Worm (Caenorhabditis elegans) whole organism, midembryonic: ENCODE data around the gene col-130.

Experiments used
- T22C8.4 ChIP-seq: fragments of 200-800 bp; sonication (Bioruptor generic); IDR thresholded peaks from 2 replicates; pipeline ENCODE4 v1.3.6; 2022; ENCODE audit warnings: missing genetic modification characterization, missing compliant biosample characterization
- cog-1 ChIP-seq: sonication (generic microtip); optimal IDR thresholded peaks from 2 replicates; lab custom pipeline; 2016; ENCODE audit warnings: missing genetic modification characterization, missing compliant biosample characterization
- flt-1 ChIP-seq: fragments of 200-800 bp; sonication (Bioruptor generic); IDR thresholded peaks from 2 replicates; pipeline ENCODE4 v1.3.6; 2022; ENCODE audit warnings: missing genetic modification characterization, missing compliant biosample characterization
- med-1 ChIP-seq: sonication (generic microtip); optimal IDR thresholded peaks from 2 replicates; lab custom pipeline; 2017; ENCODE audit warnings: missing genetic modification characterization, mild to moderate bottlenecking, missing compliant biosample characterization, antibody characterized with exemption, missing genetic modification reagents; ENCODE audit not compliant: insufficient read depth
- ref-1 ChIP-seq: fragments of 200-800 bp; sonication (Bioruptor generic); conservative IDR thresholded peaks from 2 replicates; pipeline ENCODE4 v1.3.6; 2022; ENCODE audit warnings: missing genetic modification reagents, missing genetic modification characterization, missing compliant biosample characterization
- tab-1 ChIP-seq: fragments of 200-800 bp; sonication (Bioruptor generic); IDR thresholded peaks from 2 replicates; pipeline ENCODE4 v1.3.6; 2022; ENCODE audit warnings: missing genetic modification characterization, missing compliant biosample characterization
- ztf-23 ChIP-seq: fragments of 200-800 bp; sonication (Bioruptor generic); IDR thresholded peaks from 2 replicates; pipeline ENCODE4 v1.3.6; 2022; ENCODE audit warnings: missing genetic modification reagents, missing genetic modification characterization, missing compliant biosample characterization
- ztf-29 ChIP-seq: fragments of 200-800 bp; sonication (Bioruptor generic); IDR thresholded peaks from 2 replicates; pipeline ENCODE4 v1.3.6; 2022; ENCODE audit warnings: missing genetic modification reagents, missing genetic modification characterization, missing compliant biosample characterization

DNA sequence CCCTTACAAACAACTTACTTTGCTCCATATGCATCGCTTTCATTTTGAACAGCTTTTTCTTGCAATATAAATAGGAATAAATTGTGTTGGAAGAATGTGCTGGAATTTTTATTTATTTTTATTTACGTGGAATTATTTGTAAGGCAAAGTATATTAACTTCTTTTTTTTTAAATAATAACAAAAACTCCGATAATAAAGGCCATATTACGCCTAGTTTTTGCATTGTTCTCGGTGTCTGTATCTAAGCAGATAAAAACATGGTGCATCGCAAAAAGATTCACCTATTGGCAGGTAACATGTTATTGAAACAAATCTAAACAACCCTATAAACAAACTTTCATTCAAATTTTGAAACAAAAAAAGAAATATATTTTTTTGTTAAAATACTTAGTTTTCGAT, 35.1 kb upstream of the col-130 start, which contains the start of gene C25G4.8:
- TF ChIP-seq ztf-23 (GFP tag; lab: Robert Waterston, UW), result no peak
- TF ChIP-seq flt-1 (GFP tag; lab: Robert Waterston, UW), result no peak
- TF ChIP-seq ref-1 (GFP tag; lab: Robert Waterston, UW), result no peak
- no peak for TF ChIP-seq ztf-29
- TF ChIP-seq T22C8.4 (GFP tag; lab: Robert Waterston, UW), result no peak
- no peak for TF ChIP-seq cog-1 (tag; lab: Kevin White, UChicago)
- no peak for TF ChIP-seq tab-1
- no peak for TF ChIP-seq med-1 (GFP tag; lab: Kevin White, UChicago)
